Worm (Caenorhabditis elegans) whole organism, midembryonic: ENCODE results near the gene ZC239.14.

Experiments
- flt-1 ChIP-seq: fragments of 200-800 bp; sonication (Bioruptor generic); IDR thresholded peaks from 2 replicates; pipeline ENCODE4 v1.3.6; 2022; ENCODE audit warnings: missing genetic modification characterization, missing compliant biosample characterization
- tab-1 ChIP-seq: fragments of 200-800 bp; sonication (Bioruptor generic); IDR thresholded peaks from 2 replicates; pipeline ENCODE4 v1.3.6; 2022; ENCODE audit warnings: missing genetic modification characterization, missing compliant biosample characterization
- ztf-23 ChIP-seq: fragments of 200-800 bp; sonication (Bioruptor generic); IDR thresholded peaks from 2 replicates; pipeline ENCODE4 v1.3.6; 2022; ENCODE audit warnings: missing genetic modification reagents, missing genetic modification characterization, missing compliant biosample characterization

DNA sequence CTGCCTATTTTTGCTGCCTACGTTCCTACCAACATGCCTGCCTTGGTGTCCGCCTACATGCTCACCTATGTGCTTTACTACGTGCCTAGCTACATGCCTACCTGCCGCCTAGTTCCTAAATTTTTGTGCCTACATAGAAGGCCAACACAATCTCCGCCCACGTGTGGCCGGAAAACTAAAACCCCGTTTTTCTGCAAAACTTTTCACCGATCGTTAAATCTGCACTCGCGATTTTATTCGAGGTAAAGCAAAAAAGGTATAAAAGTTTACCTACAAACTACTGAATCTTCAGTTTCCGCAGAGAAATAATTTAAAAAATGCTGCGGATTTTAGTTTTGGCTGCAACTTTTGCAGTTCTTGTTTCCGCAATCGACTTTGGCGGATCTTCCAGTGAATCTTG is 27.6 kb upstream of the ZC239.14 start, which contains the start of gene clec-124:
- TF ChIP-seq tab-1 (no peak), ztf-23 (GFP tag; lab: Robert Waterston, UW) (no peak), flt-1 (GFP tag; lab: Robert Waterston, UW) (no peak)
